Worm (Caenorhabditis elegans): ENCODE data around the gene srh-31.

DNA sequence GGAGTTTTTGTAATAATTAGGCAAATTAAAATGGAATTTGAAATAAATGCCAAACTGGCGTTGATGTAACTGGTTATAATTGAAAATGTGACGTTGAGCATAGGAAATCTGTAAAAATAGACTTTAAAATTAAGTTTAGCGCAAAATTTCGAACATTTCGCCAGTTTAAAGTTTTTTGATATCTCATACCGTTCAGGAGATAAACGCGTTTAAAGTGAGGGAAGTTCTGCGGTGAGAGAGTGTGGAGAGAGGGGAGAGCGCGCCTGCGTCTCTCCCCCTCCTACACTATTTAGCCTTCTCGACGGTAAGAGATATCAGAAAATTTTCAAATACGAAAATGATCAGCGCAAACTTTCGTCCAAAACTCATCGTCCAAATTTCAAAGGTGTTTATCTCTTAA, 30.6 kb upstream of the srh-31 start, which contains the start of gene str-92:
- TF ChIP-seq nhr-76 (tag; optimal IDR thresholded peaks at IDR 0.05) (no peak), lin-13 (tag; optimal IDR thresholded peaks at IDR 0.05) (no peak), nhr-12 (tag; optimal IDR thresholded peaks at IDR 0.05) (no peak), nhr-2 (tag; optimal IDR thresholded peaks at IDR 0.05) (no peak), lsy-2 (tag; optimal IDR thresholded peaks at IDR 0.05) (no peak), nhr-28 (tag; optimal IDR thresholded peaks at IDR 0.05) (no peak), elt-1 (tag; optimal IDR thresholded peaks at IDR 0.05; ENCODE audit: borderline replicate concordance, insufficient read depth) (no peak), cnd-1 (tag; optimal IDR thresholded peaks at IDR 0.05) (no peak), nhr-237 (tag; optimal IDR thresholded peaks at IDR 0.05) (no peak)
